Worm (Caenorhabditis elegans) whole organism, L2 larva: ENCODE results near the gene R05H5.3.
A peak's percentile ranks its signal among the peaks of the same experiment; 100 is the strongest.

ENCODE experiments used
- C34F6.9 ChIP-seq: fragments of 150-350 bp; optimal IDR thresholded peaks from 2 replicates; lab custom pipeline; 2014; ENCODE audit warnings: missing biosample characterization, missing genetic modification characterization
- F13H6.1 ChIP-seq: sonication (generic microtip); optimal IDR thresholded peaks from 2 replicates; lab custom pipeline; 2016; ENCODE audit warnings: missing genetic modification characterization, missing compliant biosample characterization
- aly-2 ChIP-seq: fragments of 150-350 bp; optimal IDR thresholded peaks from 2 replicates; lab custom pipeline; 2014; ENCODE audit warnings: missing biosample characterization, missing genetic modification characterization
- ama-1 ChIP-seq: fragments of 150-350 bp; optimal IDR thresholded peaks from 2 replicates; lab custom pipeline; 2018; ENCODE audit warnings: inconsistent platforms
- ceh-16 ChIP-seq: fragments of 150-350 bp; optimal IDR thresholded peaks from 2 replicates; lab custom pipeline; 2014; ENCODE audit warnings: missing biosample characterization, missing genetic modification characterization
- crh-2 ChIP-seq: sonication (generic microtip); optimal IDR thresholded peaks from 2 replicates; lab custom pipeline; 2017; ENCODE audit warnings: missing biosample characterization, missing genetic modification characterization
- dmd-4 ChIP-seq: sonication (generic microtip); optimal IDR thresholded peaks from 2 replicates; lab custom pipeline; 2017; ENCODE audit warnings: missing biosample characterization, missing genetic modification characterization
- egl-27 ChIP-seq: sonication (generic microtip); optimal IDR thresholded peaks from 3 replicates; lab custom pipeline; 2017; ENCODE audit warnings: missing biosample characterization, missing genetic modification reagents, missing genetic modification characterization
- elt-1 ChIP-seq: fragments of 150-350 bp; optimal IDR thresholded peaks from 2 replicates; lab custom pipeline; 2014; ENCODE audit warnings: missing biosample characterization, missing genetic modification characterization
- elt-3 ChIP-seq: sonication (generic microtip); optimal IDR thresholded peaks from 2 replicates; lab custom pipeline; 2017; ENCODE audit warnings: missing biosample characterization, missing genetic modification characterization
- fos-1 ChIP-seq: fragments of 150-350 bp; optimal IDR thresholded peaks from 2 replicates; lab custom pipeline; 2014; ENCODE audit warnings: missing biosample characterization, missing genetic modification characterization
- gmeb-1 ChIP-seq: fragments of 150-350 bp; optimal IDR thresholded peaks from 2 replicates; lab custom pipeline; 2014; ENCODE audit warnings: missing biosample characterization, missing genetic modification characterization
- lin-39 ChIP-seq: fragments of 150-350 bp; optimal IDR thresholded peaks from 2 replicates; lab custom pipeline; 2014; ENCODE audit warnings: missing biosample characterization, missing genetic modification reagents, missing genetic modification characterization
- lsy-2 ChIP-seq, 2 experiments: fragments of 150-350 bp in 1 of 2; sonication (generic microtip) in 1 of 2; optimal IDR thresholded peaks; 2 replicates each; lab custom pipeline; 2014 to 2017; ENCODE audit warnings: missing biosample characterization in 2 of 2, missing genetic modification characterization in 2 of 2
- mdl-1 ChIP-seq, 2 experiments: fragments of 150-350 bp in 1 of 2; sonication (generic microtip) in 1 of 2; optimal IDR thresholded peaks; 2 replicates each; lab custom pipeline; 2017; ENCODE audit warnings: missing biosample characterization in 2 of 2, missing genetic modification characterization in 2 of 2
- nhr-10 ChIP-seq: sonication (generic microtip); optimal IDR thresholded peaks from 2 replicates; lab custom pipeline; 2017; ENCODE audit warnings: missing biosample characterization, missing genetic modification characterization
- nhr-11 ChIP-seq: fragments of 150-350 bp; optimal IDR thresholded peaks from 2 replicates; lab custom pipeline; 2014; ENCODE audit warnings: missing biosample characterization, missing genetic modification characterization
- nhr-12 ChIP-seq: fragments of 150-350 bp; optimal IDR thresholded peaks from 2 replicates; lab custom pipeline; 2014; ENCODE audit warnings: missing biosample characterization, missing genetic modification characterization
- nhr-21 ChIP-seq: fragments of 150-350 bp; optimal IDR thresholded peaks from 2 replicates; lab custom pipeline; 2014; ENCODE audit warnings: missing biosample characterization, missing genetic modification characterization
- nhr-23 ChIP-seq: fragments of 150-350 bp; optimal IDR thresholded peaks from 2 replicates; lab custom pipeline; 2014; ENCODE audit warnings: missing biosample characterization, missing genetic modification reagents, missing genetic modification characterization
- nhr-237 ChIP-seq: fragments of 150-350 bp; optimal IDR thresholded peaks from 2 replicates; lab custom pipeline; 2014; ENCODE audit warnings: missing biosample characterization, missing genetic modification characterization
- nhr-25 ChIP-seq: fragments of 150-350 bp; sonication (generic microtip); optimal IDR thresholded peaks from 3 replicates; lab custom pipeline; 2014; ENCODE audit warnings: missing biosample characterization, missing genetic modification characterization
- nhr-6 ChIP-seq: fragments of 150-350 bp; optimal IDR thresholded peaks from 2 replicates; lab custom pipeline; 2014; ENCODE audit warnings: missing biosample characterization, missing genetic modification characterization
- sem-4 ChIP-seq: fragments of 150-350 bp; optimal IDR thresholded peaks from 2 replicates; lab custom pipeline; 2014; ENCODE audit warnings: missing biosample characterization, missing genetic modification reagents, missing genetic modification characterization
- skn-1 ChIP-seq: sonication (generic microtip); optimal IDR thresholded peaks from 2 replicates; lab custom pipeline; 2017; ENCODE audit warnings: missing biosample characterization, missing genetic modification characterization
- sma-9 ChIP-seq, 2 experiments: fragments of 150-350 bp in 1 of 2; sonication (generic microtip) in 1 of 2; optimal IDR thresholded peaks; 2 replicates each; lab custom pipeline; 2014 to 2016; ENCODE audit warnings: missing genetic modification characterization in 2 of 2, mild to moderate bottlenecking in 1 of 2, missing biosample characterization in 1 of 2, missing compliant biosample characterization in 1 of 2, missing genetic modification reagents in 1 of 2, moderate library complexity in 1 of 2
- unc-39 ChIP-seq: fragments of 150-350 bp; optimal IDR thresholded peaks from 2 replicates; lab custom pipeline; 2014; ENCODE audit warnings: missing biosample characterization, missing genetic modification characterization
- unc-55 ChIP-seq: fragments of 150-350 bp; sonication (generic microtip); optimal IDR thresholded peaks from 3 replicates; lab custom pipeline; 2014; ENCODE audit warnings: missing biosample characterization, missing genetic modification reagents, missing genetic modification characterization
- zag-1 ChIP-seq: fragments of 150-350 bp; optimal IDR thresholded peaks from 2 replicates; lab custom pipeline; 2014; ENCODE audit warnings: missing biosample characterization, missing genetic modification characterization
- ztf-1 ChIP-seq: fragments of 200-800 bp; sonication (Bioruptor generic); conservative IDR thresholded peaks from 2 replicates; pipeline ENCODE4 v1.3.6; 2022; ENCODE audit warnings: missing genetic modification characterization, missing compliant biosample characterization
- ztf-11 ChIP-seq: sonication (generic microtip); optimal IDR thresholded peaks from 2 replicates; lab custom pipeline; 2017; ENCODE audit warnings: missing biosample characterization, missing genetic modification characterization
- ztf-4 ChIP-seq: fragments of 150-350 bp; optimal IDR thresholded peaks from 2 replicates; lab custom pipeline; 2014; ENCODE audit warnings: missing biosample characterization, missing genetic modification characterization

Gene R05H5.3

ce11 chrII:10227030-10227429, 29.6 kb downstream of the R05H5.3 start, which contains the start of gene srh-135:
srh-135 (minus strand) TSS chrII:10227130.
- no peak for TF ChIP-seq nhr-23 (tag; lab: Kevin White, UChicago)

- TF ChIP-seq skn-1 (tag; lab: Kevin White, UChicago): no peak
- TF ChIP-seq nhr-25: no peak
Observed at ce11 chrII:10230972-10231371, 33.5 kb downstream of the R05H5.3 start, which contains the start of gene T01E8.8. T01E8.8 (plus strand) TSS chrII:10231272.

- TF ChIP-seq ztf-11 (tag; lab: Kevin White, UChicago) (no peak), fos-1 (peak; percentile 39)
Observed at ce11 chrII:10231874-10232273, 34.4 kb downstream of the R05H5.3 start.

- TF ChIP-seq nhr-6 (tag; lab: Kevin White, UChicago) (no peak), ztf-11 (tag; lab: Kevin White, UChicago) (no peak), elt-1 (tag; lab: Kevin White, UChicago) (no peak)
Observed at ce11 chrII:10234398-10234797, 37.0 kb downstream of the R05H5.3 start, which contains the start of gene ubxn-5. ubxn-5 (minus strand) TSS chrII:10234498.

- TF ChIP-seq nhr-11 (tag; lab: Kevin White, UChicago) (no peak), unc-39 (tag; lab: Kevin White, UChicago) (no peak), crh-2 (tag; lab: Kevin White, UChicago) (no peak), fos-1 (no peak)
Observed at ce11 chrII:10239595-10239994, 42.2 kb downstream of the R05H5.3 start, which contains the start of gene mec-15. mec-15 (minus strand) TSS chrII:10239695.

ce11 chrII:10242294-10242693, 44.9 kb downstream of the R05H5.3 start, which contains the start of gene mrps-14:
mrps-14 (minus strand) TSS chrII:10242490.
- no peak for TF ChIP-seq nhr-237 (tag; lab: Kevin White, UChicago)
- no peak for TF ChIP-seq F13H6.1
- TF ChIP-seq nhr-10 (tag; lab: Kevin White, UChicago): no peak
- TF ChIP-seq unc-55 (GFP tag; lab: Kevin White, UChicago): no peak
- TF ChIP-seq mdl-1 (tag; optimal IDR thresholded peaks at IDR 0.05; lab: Kevin White, UChicago): no peak
- no peak for TF ChIP-seq aly-2
- TF ChIP-seq C34F6.9 (tag; lab: Kevin White, UChicago): no peak
- TF ChIP-seq ceh-16: no peak
- TF ChIP-seq egl-27 (tag; lab: Kevin White, UChicago): no peak
- TF ChIP-seq dmd-4 (tag; lab: Kevin White, UChicago): no peak
- no peak for TF ChIP-seq gmeb-1
- TF ChIP-seq crh-2 (tag; lab: Kevin White, UChicago): no peak
- TF ChIP-seq elt-3 (tag; lab: Kevin White, UChicago): no peak
- no peak for TF ChIP-seq zag-1

- TF ChIP-seq nhr-12 (no peak), F13H6.1 (no peak), skn-1 (tag; lab: Kevin White, UChicago) (no peak), ztf-4 (no peak), lsy-2 (tag; optimal IDR thresholded peaks at IDR 0.05; lab: Kevin White, UChicago) (no peak), C34F6.9 (tag; lab: Kevin White, UChicago) (no peak), sma-9 (GFP tag; optimal IDR thresholded peaks at IDR 0.05; lab: Kevin White, UChicago) (no peak), sma-9 (tag; optimal IDR thresholded peaks at IDR 0.05; lab: Kevin White, UChicago) (no peak)
Observed at ce11 chrII:10245612-10246011, 48.2 kb downstream of the R05H5.3 start.

ce11 chrII:10247154-10247553, 49.7 kb downstream of the R05H5.3 start:
- TF ChIP-seq nhr-11 (tag; lab: Kevin White, UChicago) (no peak), lin-39 (tag; lab: Kevin White, UChicago) (no peak), C34F6.9 (tag; lab: Kevin White, UChicago) (no peak), nhr-12 (no peak), lsy-2 (tag; optimal IDR thresholded peaks at IDR 0.05; lab: Kevin White, UChicago) (no peak), aly-2 (no peak), ztf-11 (tag; lab: Kevin White, UChicago) (no peak), nhr-25 (no peak), ama-1 (lab: Kevin White, UChicago) (no peak), ztf-1 (no peak), elt-1 (tag; lab: Kevin White, UChicago) (no peak), F13H6.1 (no peak), nhr-21 (tag; lab: Kevin White, UChicago) (no peak), unc-39 (tag; lab: Kevin White, UChicago) (no peak), sem-4 (no peak)
